Worm (Caenorhabditis elegans): Measurements from ENCODE around the gene oxy-4.

DNA sequence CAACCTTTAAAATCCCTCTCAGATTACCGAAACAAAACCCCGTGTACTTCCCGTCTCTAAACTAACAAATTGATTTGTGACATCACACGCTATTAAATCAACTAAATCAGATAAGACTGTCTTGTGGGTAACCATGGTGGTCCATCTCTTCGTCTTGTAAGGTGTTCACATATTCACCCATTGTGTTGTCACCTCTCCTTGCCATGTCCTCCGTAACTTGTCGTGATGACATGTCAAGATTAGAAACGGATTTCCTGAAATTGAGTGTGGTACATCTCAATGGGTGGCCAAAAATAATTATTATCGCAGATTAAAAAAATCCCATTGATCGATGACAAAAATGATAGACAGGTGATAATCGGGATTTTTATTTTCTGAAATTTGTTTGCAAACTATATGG is 34.2 kb downstream of the oxy-4 start:
- TF ChIP-seq snpc-4 (tag; optimal IDR thresholded peaks at IDR 0.05) (no peak), elt-1 (tag; optimal IDR thresholded peaks at IDR 0.05) (no peak), aly-2 (tag; optimal IDR thresholded peaks at IDR 0.05) (no peak), ztf-11 (tag; optimal IDR thresholded peaks at IDR 0.05) (no peak), nhr-43 (tag; optimal IDR thresholded peaks at IDR 0.05; ENCODE audit: poor library complexity, severe bottlenecking) (no peak), nhr-11 (tag; optimal IDR thresholded peaks at IDR 0.05) (no peak), lsy-12 (tag; optimal IDR thresholded peaks at IDR 0.05) (no peak), ceh-82 (tag; optimal IDR thresholded peaks at IDR 0.05) (no peak)
